Fruit fly (Drosophila melanogaster) whole organism, pupa: Measurements from ENCODE around the gene capt.

Experiments
- CG10348 ChIP-seq: fragments of 200-800 bp; sonication (Bioruptor generic); IDR thresholded peaks from 2 replicates; pipeline ENCODE4 v1.3.6; 2022; ENCODE audit warnings: missing biosample characterization, missing genetic modification characterization
- CG12605 ChIP-seq: fragments of 200-800 bp; sonication (Bioruptor generic); IDR thresholded peaks from 2 replicates; pipeline ENCODE4 v1.3.6; 2022; ENCODE audit warnings: missing biosample characterization, missing genetic modification characterization
- CG15710 ChIP-seq: fragments of 200-800 bp; sonication (Bioruptor generic); optimal IDR thresholded peaks from 2 replicates; lab custom pipeline; 2018; ENCODE audit warnings: missing biosample characterization, mild to moderate bottlenecking, missing genetic modification characterization, moderate library complexity
- CG17806 ChIP-seq: fragments of 200-800 bp; sonication (Bioruptor generic); optimal IDR thresholded peaks from 2 replicates; lab custom pipeline; 2018; ENCODE audit warnings: missing biosample characterization, mild to moderate bottlenecking, missing genetic modification characterization, moderate library complexity
- CG34367 ChIP-seq: fragments of 200-800 bp; sonication (Bioruptor generic); optimal IDR thresholded peaks from 2 replicates; lab custom pipeline; 2018; ENCODE audit warnings: missing biosample characterization, mild to moderate bottlenecking, missing genetic modification characterization
- CG8159 ChIP-seq: fragments of 200-800 bp; sonication (Bioruptor generic); optimal IDR thresholded peaks from 3 replicates; lab custom pipeline; 2018; ENCODE audit warnings: missing biosample characterization, mild to moderate bottlenecking, missing genetic modification characterization, moderate library complexity
- CG9948 ChIP-seq: fragments of 200-800 bp; sonication (Bioruptor generic); optimal IDR thresholded peaks from 2 replicates; lab custom pipeline; 2018; ENCODE audit warnings: missing biosample characterization, mild to moderate bottlenecking, missing genetic modification characterization, moderate library complexity
- EcR ChIP-seq: fragments of 200-800 bp; sonication (Bioruptor generic); optimal IDR thresholded peaks from 3 replicates; lab custom pipeline; 2019; ENCODE audit warnings: missing biosample characterization, missing genetic modification characterization, mild to moderate bottlenecking, moderate library complexity, missing genetic modification reagents
- Pif1A ChIP-seq: fragments of 200-800 bp; sonication (Bioruptor generic); optimal IDR thresholded peaks from 3 replicates; lab custom pipeline; 2016; ENCODE audit warnings: missing biosample characterization, missing genetic modification characterization
- Pif1B ChIP-seq: fragments of 200-800 bp; sonication (Bioruptor generic); optimal IDR thresholded peaks from 3 replicates; lab custom pipeline; 2016; ENCODE audit warnings: missing biosample characterization, missing genetic modification characterization
- Snoo ChIP-seq: fragments of 200-800 bp; sonication (Bioruptor generic); optimal IDR thresholded peaks from 3 replicates; lab custom pipeline; 2017; ENCODE audit warnings: missing biosample characterization, mild to moderate bottlenecking, missing genetic modification characterization, inconsistent platforms
- gl ChIP-seq: fragments of 200-800 bp; sonication (Bioruptor generic); optimal IDR thresholded peaks from 2 replicates; lab custom pipeline; 2018; ENCODE audit warnings: missing biosample characterization, mild to moderate bottlenecking, missing genetic modification characterization

- TF ChIP-seq CG17806 (no peak), CG8159 (no peak), EcR (GFP tag; lab: Kevin White, UChicago) (no peak), CG15710 (tag; lab: Kevin White, UChicago) (no peak), Pif1A (GFP tag; lab: Kevin White, UChicago) (no peak), CG9948 (no peak), CG34367 (tag; lab: Kevin White, UChicago) (no peak), CG10348 (GFP tag; lab: Robert Waterston, UW) (no peak), Pif1B (GFP tag; lab: Kevin White, UChicago) (no peak), gl (no peak), CG12605 (GFP tag; lab: Robert Waterston, UW) (no peak), Snoo (tag; lab: Kevin White, UChicago) (no peak)
These were observed 41.1 kb upstream of the capt start, which contains the start of the genes CG5139 and CG43348 for dm6 chr2L:1199166-1199565.
